Fruit fly (Drosophila melanogaster) whole organism, pupa: ENCODE results near the gene bero.

ENCODE experiments used
- CG10348 ChIP-seq: fragments of 200-800 bp; sonication (Bioruptor generic); IDR thresholded peaks from 2 replicates; pipeline ENCODE4 v1.3.6; 2022; ENCODE audit warnings: missing biosample characterization, missing genetic modification characterization
- CG12605 ChIP-seq: fragments of 200-800 bp; sonication (Bioruptor generic); IDR thresholded peaks from 2 replicates; pipeline ENCODE4 v1.3.6; 2022; ENCODE audit warnings: missing biosample characterization, missing genetic modification characterization
- CG13204 ChIP-seq: fragments of 200-800 bp; sonication (Bioruptor generic); optimal IDR thresholded peaks from 2 replicates; lab custom pipeline; 2018; ENCODE audit warnings: missing biosample characterization, mild to moderate bottlenecking, missing genetic modification characterization, moderate library complexity
- CG14655 ChIP-seq: fragments of 200-800 bp; sonication (Bioruptor generic); optimal IDR thresholded peaks from 3 replicates; lab custom pipeline; 2017; ENCODE audit warnings: mild to moderate bottlenecking, missing biosample characterization, missing genetic modification reagents, missing genetic modification characterization
- CG15710 ChIP-seq: fragments of 200-800 bp; sonication (Bioruptor generic); optimal IDR thresholded peaks from 2 replicates; lab custom pipeline; 2018; ENCODE audit warnings: missing biosample characterization, mild to moderate bottlenecking, missing genetic modification characterization, moderate library complexity
- CG17806 ChIP-seq: fragments of 200-800 bp; sonication (Bioruptor generic); optimal IDR thresholded peaks from 2 replicates; lab custom pipeline; 2018; ENCODE audit warnings: missing biosample characterization, mild to moderate bottlenecking, missing genetic modification characterization, moderate library complexity
- CG32121 ChIP-seq: fragments of 200-800 bp; sonication (Bioruptor generic); IDR thresholded peaks from 2 replicates; pipeline ENCODE4 v1.3.6; 2022; ENCODE audit warnings: missing biosample characterization, missing genetic modification characterization
- CG8301 ChIP-seq: fragments of 200-800 bp; sonication (Bioruptor generic); optimal IDR thresholded peaks from 2 replicates; lab custom pipeline; 2018; ENCODE audit warnings: missing biosample characterization, mild to moderate bottlenecking, missing genetic modification characterization
- Ets98B ChIP-seq: fragments of 200-800 bp; sonication (Bioruptor generic); IDR thresholded peaks from 2 replicates; pipeline ENCODE4 v1.3.6; 2022; ENCODE audit warnings: missing biosample characterization, missing genetic modification characterization
- Pif1A ChIP-seq: fragments of 200-800 bp; sonication (Bioruptor generic); optimal IDR thresholded peaks from 3 replicates; lab custom pipeline; 2016; ENCODE audit warnings: missing biosample characterization, missing genetic modification characterization
- Pif1B ChIP-seq: fragments of 200-800 bp; sonication (Bioruptor generic); optimal IDR thresholded peaks from 3 replicates; lab custom pipeline; 2016; ENCODE audit warnings: missing biosample characterization, missing genetic modification characterization
- Snoo ChIP-seq: fragments of 200-800 bp; sonication (Bioruptor generic); optimal IDR thresholded peaks from 3 replicates; lab custom pipeline; 2017; ENCODE audit warnings: missing biosample characterization, mild to moderate bottlenecking, missing genetic modification characterization, inconsistent platforms
- rn ChIP-seq: fragments of 200-800 bp; sonication (Bioruptor generic); IDR thresholded peaks from 2 replicates; pipeline ENCODE4 v1.3.6; 2022; ENCODE audit warnings: missing biosample characterization, missing genetic modification characterization

dm6 chr2L:20828701-20829100 is 29.8 kb upstream of the bero start:
- TF ChIP-seq CG12605 (GFP tag; lab: Robert Waterston, UW): no peak
- TF ChIP-seq rn: no peak
- TF ChIP-seq CG32121 (GFP tag; lab: Robert Waterston, UW): no peak
- no peak for TF ChIP-seq Pif1A (GFP tag; lab: Kevin White, UChicago)
- TF ChIP-seq CG15710: no peak
- TF ChIP-seq CG17806 (tag; lab: Kevin White, UChicago): no peak
- no peak for TF ChIP-seq CG14655 (GFP tag; lab: Kevin White, UChicago)
- no peak for TF ChIP-seq Snoo (tag; lab: Kevin White, UChicago)
- no peak for TF ChIP-seq Ets98B
- no peak for TF ChIP-seq Pif1B (GFP tag; lab: Kevin White, UChicago)
- no peak for TF ChIP-seq CG8301
- no peak for TF ChIP-seq CG13204 (GFP tag; lab: Kevin White, UChicago)
- TF ChIP-seq CG10348 (GFP tag; lab: Robert Waterston, UW): no peak
